Fruit fly (Drosophila melanogaster): Measurements from ENCODE around the gene Iru.

dm6 chr3R:9054442-9055118 lies 48.3 kb downstream of the Iru start:
- no peak for TF ChIP-seq CG8478 (optimal IDR thresholded peaks at IDR 0.05)
- TF ChIP-seq CTCF (optimal IDR thresholded peaks at IDR 0.05) = no peak

Data from S2 (cell line).